Worm (Caenorhabditis elegans) whole organism, L4 larva: ENCODE results near the gene bath-4.

Experiments
- F26F4.8 ChIP-seq: fragments of 200-800 bp; sonication (Bioruptor generic); conservative IDR thresholded peaks from 2 replicates; pipeline ENCODE4 v1.3.6; 2022; ENCODE audit warnings: missing genetic modification characterization, missing compliant biosample characterization
- F44E2.7 ChIP-seq: fragments of 200-800 bp; sonication (Bioruptor generic); IDR thresholded peaks from 2 replicates; pipeline ENCODE4 v2.1.2; 2022; ENCODE audit warnings: missing genetic modification characterization, missing compliant biosample characterization
- R02D3.7 ChIP-seq: fragments of 150-350 bp; sonication (generic microtip); optimal IDR thresholded peaks from 3 replicates; lab custom pipeline; 2014; ENCODE audit warnings: missing biosample characterization, missing genetic modification characterization
- T20F7.1 ChIP-seq: fragments of 200-800 bp; sonication (Bioruptor generic); optimal IDR thresholded peaks from 2 replicates; lab custom pipeline; 2018; ENCODE audit warnings: mild to moderate bottlenecking, missing genetic modification characterization, missing compliant biosample characterization
- ZK337.2 ChIP-seq: fragments of 200-800 bp; sonication (Bioruptor generic); IDR thresholded peaks from 2 replicates; pipeline ENCODE4 v1.3.6; 2022; ENCODE audit warnings: missing genetic modification reagents, missing genetic modification characterization, missing compliant biosample characterization
- ZK546.5 ChIP-seq, 2 experiments: sonication (generic microtip); optimal IDR thresholded peaks; 2 replicates each; lab custom pipeline; 2017; ENCODE audit warnings: missing biosample characterization in 2 of 2, missing genetic modification characterization in 2 of 2
- aha-1 ChIP-seq: fragments of 150-350 bp; peaks from one replicate; lab custom pipeline; 2014; ENCODE audit warnings: missing biosample characterization, missing genetic modification characterization
- ama-1 ChIP-seq: fragments of 150-350 bp; optimal IDR thresholded peaks from 2 replicates; lab custom pipeline; 2014; ENCODE audit warnings: inconsistent platforms, mixed read lengths
- attf-4 ChIP-seq: sonication (generic microtip); optimal IDR thresholded peaks from 3 replicates; lab custom pipeline; 2017; ENCODE audit warnings: missing biosample characterization, missing genetic modification characterization
- ces-1 ChIP-seq: fragments of 150-350 bp; sonication (generic microtip); optimal IDR thresholded peaks from 4 replicates; lab custom pipeline; 2014; ENCODE audit warnings: missing biosample characterization, missing genetic modification reagents, missing genetic modification characterization
- cey-2 ChIP-seq: sonication (generic microtip); optimal IDR thresholded peaks from 3 replicates; lab custom pipeline; 2017; ENCODE audit warnings: missing genetic modification characterization, mild to moderate bottlenecking, missing compliant biosample characterization, antibody characterized with exemption, borderline replicate concordance; ENCODE audit not compliant: insufficient read depth
- daf-16 ChIP-seq, 3 experiments: sonication (generic microtip); optimal IDR thresholded peaks; 2 replicates each; lab custom pipeline; 2016 to 2017; ENCODE audit warnings: missing genetic modification characterization in 3 of 3, missing genetic modification reagents in 3 of 3, mild to moderate bottlenecking in 2 of 3, missing compliant biosample characterization in 2 of 3, missing biosample characterization in 1 of 3, moderate library complexity in 1 of 3
- daf-19 ChIP-seq: fragments of 200-800 bp; sonication (Bioruptor generic); conservative IDR thresholded peaks from 2 replicates; pipeline ENCODE4 v1.3.6; 2022; ENCODE audit warnings: missing genetic modification characterization, missing compliant biosample characterization
- dpl-1 ChIP-seq: fragments of 150-350 bp; optimal IDR thresholded peaks from 2 replicates; lab custom pipeline; 2014; ENCODE audit warnings: missing biosample characterization, missing genetic modification reagents, missing genetic modification characterization
- duxl-1 ChIP-seq: sonication (generic microtip); optimal IDR thresholded peaks from 2 replicates; lab custom pipeline; 2016; ENCODE audit warnings: mild to moderate bottlenecking, missing genetic modification characterization, moderate library complexity, missing compliant biosample characterization; ENCODE audit not compliant: poor library complexity
- egl-43 ChIP-seq: fragments of 200-800 bp; sonication (Bioruptor generic); IDR thresholded peaks from 2 replicates; pipeline ENCODE4 v1.3.6; 2022; ENCODE audit warnings: missing genetic modification reagents, missing genetic modification characterization, missing compliant biosample characterization
- fkh-10 ChIP-seq: fragments of 150-350 bp; optimal IDR thresholded peaks from 2 replicates; lab custom pipeline; 2014; ENCODE audit warnings: missing biosample characterization, missing genetic modification reagents, missing genetic modification characterization
- fos-1 ChIP-seq: fragments of 150-350 bp; optimal IDR thresholded peaks from 2 replicates; lab custom pipeline; 2014; ENCODE audit warnings: missing biosample characterization, missing genetic modification characterization
- gei-8 ChIP-seq: fragments of 200-800 bp; sonication (Bioruptor generic); optimal IDR thresholded peaks from 2 replicates; lab custom pipeline; 2018; ENCODE audit warnings: mild to moderate bottlenecking, missing genetic modification characterization, missing compliant biosample characterization
- hlh-30 ChIP-seq: sonication (generic microtip); optimal IDR thresholded peaks from 2 replicates; lab custom pipeline; 2017; ENCODE audit warnings: antibody characterized with exemption, mild to moderate bottlenecking, missing genetic modification characterization, missing compliant biosample characterization; ENCODE audit not compliant: insufficient read depth
- hmg-1.1 ChIP-seq: fragments of 200-800 bp; sonication (Bioruptor generic); IDR thresholded peaks from 2 replicates; pipeline ENCODE4 v1.3.6; 2022; ENCODE audit warnings: missing genetic modification reagents, missing genetic modification characterization, missing compliant biosample characterization
- jun-1 ChIP-seq: fragments of 150-350 bp; optimal IDR thresholded peaks from 2 replicates; lab custom pipeline; 2014; ENCODE audit warnings: missing biosample characterization, missing genetic modification reagents, missing genetic modification characterization
- lin-15B ChIP-seq: fragments of 150-350 bp; sonication (generic microtip); optimal IDR thresholded peaks from 3 replicates; lab custom pipeline; 2014; ENCODE audit warnings: missing biosample characterization, missing genetic modification characterization
- lin-39 ChIP-seq: fragments of 150-350 bp; optimal IDR thresholded peaks from 2 replicates; lab custom pipeline; 2014; ENCODE audit warnings: missing biosample characterization, missing genetic modification reagents, missing genetic modification characterization
- mdl-1 ChIP-seq, 2 experiments: fragments of 150-350 bp in 1 of 2; sonication (generic microtip) in 1 of 2; optimal IDR thresholded peaks; 2 replicates each; lab custom pipeline; 2014 to 2017; ENCODE audit warnings: missing biosample characterization in 2 of 2, missing genetic modification characterization in 2 of 2
- mep-1 ChIP-seq: fragments of 150-350 bp; sonication (generic microtip); optimal IDR thresholded peaks from 3 replicates; lab custom pipeline; 2014; ENCODE audit warnings: missing biosample characterization, missing genetic modification characterization
- mxl-2 ChIP-seq: fragments of 200-800 bp; sonication (Bioruptor generic); conservative IDR thresholded peaks from 2 replicates; pipeline ENCODE4 v1.3.6; 2022; ENCODE audit warnings: missing genetic modification reagents, missing genetic modification characterization, missing compliant biosample characterization
- mxl-3 ChIP-seq: fragments of 200-800 bp; sonication (Bioruptor generic); optimal IDR thresholded peaks from 2 replicates; lab custom pipeline; 2018; ENCODE audit warnings: mild to moderate bottlenecking, missing genetic modification characterization, missing compliant biosample characterization
- nhr-10 ChIP-seq: fragments of 150-350 bp; optimal IDR thresholded peaks from 2 replicates; lab custom pipeline; 2014; ENCODE audit warnings: missing biosample characterization, missing genetic modification characterization
- nhr-11 ChIP-seq: fragments of 150-350 bp; optimal IDR thresholded peaks from 2 replicates; lab custom pipeline; 2014; ENCODE audit warnings: missing biosample characterization, missing genetic modification characterization
- nhr-25 ChIP-seq: sonication (generic microtip); optimal IDR thresholded peaks from 2 replicates; lab custom pipeline; 2017; ENCODE audit warnings: missing genetic modification characterization, mild to moderate bottlenecking, missing compliant biosample characterization, antibody characterized with exemption, moderate library complexity, borderline replicate concordance; ENCODE audit not compliant: insufficient read depth
- nhr-6 ChIP-seq: fragments of 150-350 bp; optimal IDR thresholded peaks from 2 replicates; lab custom pipeline; 2014; ENCODE audit warnings: missing biosample characterization, missing genetic modification characterization
- nhr-76 ChIP-seq: fragments of 150-350 bp; optimal IDR thresholded peaks from 2 replicates; lab custom pipeline; 2014; ENCODE audit warnings: missing biosample characterization, missing genetic modification characterization
- nhr-77 ChIP-seq: fragments of 150-350 bp; optimal IDR thresholded peaks from 2 replicates; lab custom pipeline; 2014; ENCODE audit warnings: missing biosample characterization, missing genetic modification characterization
- php-3 ChIP-seq: fragments of 200-800 bp; sonication (Bioruptor generic); IDR thresholded peaks from 2 replicates; pipeline ENCODE4 v1.3.6; 2022; ENCODE audit warnings: missing genetic modification reagents, missing genetic modification characterization, missing compliant biosample characterization
- set-16 ChIP-seq: fragments of 200-800 bp; sonication (Bioruptor generic); IDR thresholded peaks from 2 replicates; pipeline ENCODE4 v1.3.6; 2022; ENCODE audit warnings: missing genetic modification reagents, missing genetic modification characterization, missing compliant biosample characterization
- skn-1 ChIP-seq: fragments of 150-350 bp; optimal IDR thresholded peaks from 2 replicates; lab custom pipeline; 2014; ENCODE audit warnings: missing biosample characterization, missing genetic modification characterization
- snpc-1.2 ChIP-seq: fragments of 200-800 bp; sonication (Bioruptor generic); IDR thresholded peaks from 2 replicates; pipeline ENCODE4 v1.3.6; 2022; ENCODE audit warnings: missing genetic modification reagents, missing genetic modification characterization, missing compliant biosample characterization
- spr-3 ChIP-seq: fragments of 200-800 bp; sonication (Bioruptor generic); optimal IDR thresholded peaks from 2 replicates; lab custom pipeline; 2018; ENCODE audit warnings: mild to moderate bottlenecking, missing genetic modification characterization, missing compliant biosample characterization
- tra-1 ChIP-seq: fragments of 200-800 bp; sonication (Bioruptor generic); IDR thresholded peaks from 2 replicates; pipeline ENCODE4 v1.3.6; 2022; ENCODE audit warnings: missing genetic modification reagents, missing genetic modification characterization, missing compliant biosample characterization
- unc-130 ChIP-seq: sonication (generic microtip); optimal IDR thresholded peaks from 2 replicates; lab custom pipeline; 2016; ENCODE audit warnings: missing genetic modification reagents, missing genetic modification characterization, missing compliant biosample characterization
- unc-62 ChIP-seq, 3 experiments: fragments of 150-350 bp in 1 of 3; sonication (generic microtip); optimal IDR thresholded peaks in 2 of 3; peaks in 1 of 3; 1 replicate in 1 of 3; 2 replicates in 2 of 3; lab custom pipeline; 2014 to 2017; ENCODE audit warnings: missing biosample characterization in 3 of 3, missing genetic modification characterization in 3 of 3, missing genetic modification reagents in 3 of 3, missing genotype in 1 of 3
- vab-7 ChIP-seq: fragments of 200-800 bp; sonication (Bioruptor generic); IDR thresholded peaks from 2 replicates; pipeline ENCODE4 v1.3.6; 2022; ENCODE audit warnings: missing genetic modification reagents, missing genetic modification characterization, missing compliant biosample characterization
- zfp-2 ChIP-seq: sonication (generic microtip); optimal IDR thresholded peaks from 2 replicates; lab custom pipeline; 2016; ENCODE audit warnings: mild to moderate bottlenecking, missing genetic modification characterization, missing compliant biosample characterization

bath-4 gene

ce11 chrII:1884635-1885034 lies 33.1 kb downstream of the bath-4 start, which contains the start of gene math-6:
math-6 (minus strand) TSS chrII:1884735.
- no peak for TF ChIP-seq fos-1 (tag; lab: Kevin White, UChicago)
- no peak for TF ChIP-seq egl-43 (GFP tag; lab: Robert Waterston, UW)
- no peak for TF ChIP-seq nhr-76 (tag; lab: Kevin White, UChicago)
- TF ChIP-seq T20F7.1 (GFP tag; lab: Kevin White, UChicago) = no peak
- TF ChIP-seq skn-1 (tag; lab: Kevin White, UChicago) = no peak
- TF ChIP-seq hmg-1.1 = no peak
- TF ChIP-seq mxl-2 (GFP tag; lab: Robert Waterston, UW) = no peak
- no peak for TF ChIP-seq F44E2.7
- TF ChIP-seq mep-1 (tag; lab: Kevin White, UChicago) = no peak
- TF ChIP-seq jun-1 (tag; lab: Kevin White, UChicago) = no peak
- TF ChIP-seq dpl-1 (GFP tag; lab: Kevin White, UChicago) = no peak
- TF ChIP-seq nhr-25 (tag; lab: Kevin White, UChicago) = no peak
- TF ChIP-seq hlh-30 (tag; lab: Kevin White, UChicago) = no peak
- no peak for TF ChIP-seq fkh-10 (GFP tag; lab: Kevin White, UChicago)
- TF ChIP-seq lin-15B = no peak
- TF ChIP-seq cey-2 (tag; lab: Kevin White, UChicago) = no peak

ce11 chrII:1882705-1883104 lies 35.1 kb downstream of the bath-4 start, which contains the start of gene math-5:
math-5 (minus strand) TSS chrII:1882805.
- TF ChIP-seq gei-8 (no peak), unc-130 (GFP tag; lab: Kevin White, UChicago) (no peak), vab-7 (GFP tag; lab: Robert Waterston, UW) (no peak), attf-4 (tag; lab: Kevin White, UChicago) (no peak), nhr-10 (no peak), ama-1 (lab: Kevin White, UChicago) (no peak), nhr-11 (tag; lab: Kevin White, UChicago) (no peak), tra-1 (no peak), mxl-3 (GFP tag; lab: Kevin White, UChicago) (no peak), aha-1 (tag; lab: Kevin White, UChicago) (no peak), nhr-6 (no peak), set-16 (GFP tag; lab: Robert Waterston, UW) (no peak)

- TF ChIP-seq spr-3 (GFP tag; lab: Kevin White, UChicago) = no peak
- no peak for TF ChIP-seq unc-62 (GFP tag; optimal IDR thresholded peaks at IDR 0.05 in 1 of 2; lab: Kevin White, UChicago)
- no peak for TF ChIP-seq unc-62 (tag; optimal IDR thresholded peaks at IDR 0.05; lab: Kevin White, UChicago)
- no peak for TF ChIP-seq mdl-1 (tag; optimal IDR thresholded peaks at IDR 0.05; lab: Kevin White, UChicago)
- no peak for TF ChIP-seq ZK337.2
- TF ChIP-seq php-3 (GFP tag; lab: Robert Waterston, UW) = no peak
- TF ChIP-seq nhr-77 (tag; lab: Kevin White, UChicago) = no peak
- no peak for TF ChIP-seq nhr-11 (tag; lab: Kevin White, UChicago)
Measured at ce11 chrII:1878663-1879062, 39.1 kb downstream of the bath-4 start, which contains the start of gene math-16. math-16 (minus strand) TSS chrII:1878763.

- TF ChIP-seq ZK546.5 (tag; optimal IDR thresholded peaks at IDR 0.05; lab: Kevin White, UChicago) (no peak), nhr-6 (no peak), set-16 (GFP tag; lab: Robert Waterston, UW) (no peak), zfp-2 (tag; lab: Kevin White, UChicago) (no peak), ces-1 (no peak), F26F4.8 (GFP tag; lab: Robert Waterston, UW) (no peak), daf-16 (GFP tag; optimal IDR thresholded peaks at IDR 0.05; lab: Kevin White, UChicago) (no peak), daf-16 (tag; optimal IDR thresholded peaks at IDR 0.05; lab: Kevin White, UChicago) (no peak), lin-39 (tag; lab: Kevin White, UChicago) (no peak), T20F7.1 (GFP tag; lab: Kevin White, UChicago) (no peak), duxl-1 (tag; lab: Kevin White, UChicago) (no peak), daf-19 (GFP tag; lab: Robert Waterston, UW) (no peak), snpc-1.2 (GFP tag; lab: Robert Waterston, UW) (no peak), R02D3.7 (tag; lab: Kevin White, UChicago) (no peak)
Measured at ce11 chrII:1875658-1876057, 42.1 kb downstream of the bath-4 start, which contains the start of gene math-13. math-13 (plus strand) TSS chrII:1875958.
